Fruit fly (Drosophila melanogaster): ENCODE data around the gene fd3F.

Gene fd3F

dm6 chrX:3840962-3841361 lies 38.8 kb downstream of the fd3F start (continued):
- TF ChIP-seq CG13287 (GFP tag; IDR thresholded peaks at IDR 0.05; ENCODE audit: partially characterized antibody), result 0 out of 2 replicates have a peak, but pooled peaks have one; percentile 8
- 0 out of 2 replicates have a peak, but pooled peaks have one; percentile 16 for TF ChIP-seq Rfx (GFP tag; IDR thresholded peaks at IDR 0.05)
- TF ChIP-seq grn (GFP tag; optimal IDR thresholded peaks at IDR 0.05), result peak; percentile 39
- TF ChIP-seq ci (GFP tag; IDR thresholded peaks at IDR 0.05), result 0 out of 3 replicates have a peak, but pooled peaks have one; percentile 46
- no peak for TF ChIP-seq CkIIα-i1 (GFP tag; IDR thresholded peaks at IDR 0.05)
- no peak for TF ChIP-seq CG17912 (GFP tag; optimal IDR thresholded peaks at IDR 0.05)
- TF ChIP-seq Antp (GFP tag; optimal IDR thresholded peaks at IDR 0.05), result no peak
- no peak for TF ChIP-seq CG13123 (GFP tag; optimal IDR thresholded peaks at IDR 0.05)
- peak; percentile 47; the same call in 1 of the 2 replicates for TF ChIP-seq Drgx (GFP tag; IDR thresholded peaks at IDR 0.05)
- no peak for TF ChIP-seq CG11504 (tag; optimal IDR thresholded peaks at IDR 0.05)
- no peak for TF ChIP-seq CG8089 (GFP tag; optimal IDR thresholded peaks at IDR 0.05)
- no peak for TF ChIP-seq Sry-β (GFP tag; optimal IDR thresholded peaks at IDR 0.05)
- no peak for TF ChIP-seq E2f1 (GFP tag; IDR thresholded peaks at IDR 0.05)
- 0 out of 4 replicates have a peak, but pooled peaks have one; percentile 77 for TF ChIP-seq chinmo (GFP tag; IDR thresholded peaks at IDR 0.05; ENCODE audit: partially characterized antibody)
- peak; percentile 38 for TF ChIP-seq mirr (GFP tag; optimal IDR thresholded peaks at IDR 0.05)
- TF ChIP-seq pros (GFP tag; optimal IDR thresholded peaks at IDR 0.05), result peak; percentile 92

- peak; percentile 40 for TF ChIP-seq Deaf1 (tag; optimal IDR thresholded peaks at IDR 0.05)
- TF ChIP-seq ssp (GFP tag; IDR thresholded peaks at IDR 0.05), result no peak
- TF ChIP-seq HLHmδ (GFP tag; optimal IDR thresholded peaks at IDR 0.05), result no peak
- peak; percentile 59 for TF ChIP-seq Blimp-1 (GFP tag; optimal IDR thresholded peaks at IDR 0.05)
- TF ChIP-seq CG10979 (tag; optimal IDR thresholded peaks at IDR 0.05), result no peak
- TF ChIP-seq CG30020 (tag; optimal IDR thresholded peaks at IDR 0.05), result no peak
- TF ChIP-seq slp2 (GFP tag; optimal IDR thresholded peaks at IDR 0.05), result no peak
- TF ChIP-seq sqz (GFP tag; optimal IDR thresholded peaks at IDR 0.05), result peak; percentile 77
- no peak for TF ChIP-seq ken (GFP tag; IDR thresholded peaks at IDR 0.05)
- peak; percentile 99 for TF ChIP-seq CG6254 (GFP tag; optimal IDR thresholded peaks at IDR 0.05)
- no peak for TF ChIP-seq p53 (GFP tag; optimal IDR thresholded peaks at IDR 0.05)
- no peak for TF ChIP-seq CG16779 (GFP tag; IDR thresholded peaks at IDR 0.05)
- TF ChIP-seq ash1 (GFP tag; optimal IDR thresholded peaks at IDR 0.05), result no peak
- 0 out of 3 replicates have a peak, but pooled peaks have one; percentile 9 for TF ChIP-seq CG2199 (GFP tag; IDR thresholded peaks at IDR 0.05)
- TF ChIP-seq ase (GFP tag; IDR thresholded peaks at IDR 0.05), result no peak
- 0 out of 2 replicates have a peak, but pooled peaks have one; percentile 9 for TF ChIP-seq Awh (GFP tag; IDR thresholded peaks at IDR 0.05)
- TF ChIP-seq D (optimal IDR thresholded peaks at IDR 0.05), result no peak
- TF ChIP-seq D (GFP tag; optimal IDR thresholded peaks at IDR 0.05), result no peak
- TF ChIP-seq fru (optimal IDR thresholded peaks at IDR 0.05), result no peak
- no peak for TF ChIP-seq CG32532 (GFP tag; IDR thresholded peaks at IDR 0.05)
- TF ChIP-seq Camta (GFP tag; optimal IDR thresholded peaks at IDR 0.05), result no peak
- 0 out of 2 replicates have a peak, but pooled peaks have one; percentile 15 for TF ChIP-seq CG32772 (GFP tag; IDR thresholded peaks at IDR 0.05)
- TF ChIP-seq CG8359 (GFP tag; optimal IDR thresholded peaks at IDR 0.05; ENCODE audit: borderline replicate concordance), result no peak
- peak; percentile 18 for TF ChIP-seq CG18764 (GFP tag; optimal IDR thresholded peaks at IDR 0.05)
- TF ChIP-seq HLH3B (GFP tag; IDR thresholded peaks at IDR 0.05), result peak; percentile 17; the same call in 1 of the 2 replicates
- no peak for TF ChIP-seq toy (GFP tag; IDR thresholded peaks at IDR 0.05)
- no peak for TF ChIP-seq CG9876 (GFP tag; optimal IDR thresholded peaks at IDR 0.05)
- TF ChIP-seq Doc3 (GFP tag; IDR thresholded peaks at IDR 0.05; ENCODE audit: partially characterized antibody), result no peak
- peak; percentile 81 for TF ChIP-seq kni (GFP tag; optimal IDR thresholded peaks at IDR 0.05)
- no peak for TF ChIP-seq CG4707 (GFP tag; optimal IDR thresholded peaks at IDR 0.05)
- TF ChIP-seq gro (GFP tag; optimal IDR thresholded peaks at IDR 0.05), result no peak
- peak; percentile 90 for TF ChIP-seq pros (GFP tag; optimal IDR thresholded peaks at IDR 0.05)
- TF ChIP-seq Neu2 (GFP tag; optimal IDR thresholded peaks at IDR 0.05; ENCODE audit: borderline replicate concordance), result no peak
- no peak for TF ChIP-seq cas (GFP tag; IDR thresholded peaks at IDR 0.05)
- TF ChIP-seq CG4282 (GFP tag; optimal IDR thresholded peaks at IDR 0.05), result no peak
- TF ChIP-seq CG10366 (GFP tag; IDR thresholded peaks at IDR 0.05), result peak; percentile 19; the same call in 1 of the 2 replicates
These were observed 40.8 kb downstream of the fd3F start for dm6 chrX:3842898-3843297.

Data from whole organism, embryonic.